Fruit fly (Drosophila melanogaster): ENCODE data around the gene CG12288.

CG12288 gene

dm6 chr2L:16868897-16869324 lies 33.1 kb downstream of the CG12288 start (continued):
- TF ChIP-seq CG10543 (GFP tag; optimal IDR thresholded peaks at IDR 0.05) (peak; percentile 49), crol (GFP tag; IDR thresholded peaks at IDR 0.05) (peak; percentile 72), aop (GFP tag; IDR thresholded peaks at IDR 0.05) (no peak), CG7839 (tag; optimal IDR thresholded peaks at IDR 0.05) (peak; percentile 76), CG9437 (GFP tag; optimal IDR thresholded peaks at IDR 0.05) (peak; percentile 44), CG9215 (GFP tag; IDR thresholded peaks at IDR 0.05) (no peak), CG13296 (GFP tag; optimal IDR thresholded peaks at IDR 0.05) (peak; percentile 44), PHDP (tag; optimal IDR thresholded peaks at IDR 0.05) (peak; percentile 60), wdn (GFP tag; IDR thresholded peaks at IDR 0.05) (no peak), sob (GFP tag; IDR thresholded peaks at IDR 0.05) (no peak), sug (tag; optimal IDR thresholded peaks at IDR 0.05) (no peak), wek (GFP tag; optimal IDR thresholded peaks at IDR 0.05) (no peak), CG15269 (tag; optimal IDR thresholded peaks at IDR 0.05) (peak; percentile 66), CG1603 (tag; optimal IDR thresholded peaks at IDR 0.05) (no peak), tio (GFP tag; optimal IDR thresholded peaks at IDR 0.05) (no peak), hb (GFP tag; IDR thresholded peaks at IDR 0.05; ENCODE audit: partially characterized antibody) (no peak), Meics (GFP tag; optimal IDR thresholded peaks at IDR 0.05) (peak; percentile 40), CG12942 (GFP tag; optimal IDR thresholded peaks at IDR 0.05) (no peak), YL-1 (GFP tag; optimal IDR thresholded peaks at IDR 0.05) (no peak), trem (tag; optimal IDR thresholded peaks at IDR 0.05) (no peak), Six4 (GFP tag; optimal IDR thresholded peaks at IDR 0.05) (no peak), Mes4 (GFP tag; optimal IDR thresholded peaks at IDR 0.05) (no peak), hkb (optimal IDR thresholded peaks at IDR 0.05) (no peak), hkb (GFP tag; IDR thresholded peaks at IDR 0.05) (peak; percentile 53; the same call in 1 of the 2 replicates), CG10654 (GFP tag; optimal IDR thresholded peaks at IDR 0.05) (no peak), CG1647 (GFP tag; optimal IDR thresholded peaks at IDR 0.05) (no peak), dmrt99B (tag; optimal IDR thresholded peaks at IDR 0.05) (peak; percentile 75), Antp (GFP tag; optimal IDR thresholded peaks at IDR 0.05) (no peak), CG3995 (GFP tag; optimal IDR thresholded peaks at IDR 0.05) (no peak), nau (GFP tag; optimal IDR thresholded peaks at IDR 0.05) (no peak), CG13123 (GFP tag; optimal IDR thresholded peaks at IDR 0.05) (no peak), jing (GFP tag; optimal IDR thresholded peaks at IDR 0.05) (no peak), disco-r (GFP tag; optimal IDR thresholded peaks at IDR 0.05) (no peak), grn (GFP tag; optimal IDR thresholded peaks at IDR 0.05) (no peak), gt (GFP tag; IDR thresholded peaks at IDR 0.05) (no peak), danr (GFP tag; IDR thresholded peaks at IDR 0.05) (no peak), pan (optimal IDR thresholded peaks at IDR 0.05) (no peak), pan (GFP tag; optimal IDR thresholded peaks at IDR 0.05 in 1 of 2, IDR thresholded peaks at IDR 0.05 in 1 of 2) (no peak), HmgD (GFP tag; optimal IDR thresholded peaks at IDR 0.05) (no peak), CG18764 (GFP tag; optimal IDR thresholded peaks at IDR 0.05) (no peak), CG6272 (GFP tag; IDR thresholded peaks at IDR 0.05) (no peak), tll (GFP tag; optimal IDR thresholded peaks at IDR 0.05) (no peak), kni (GFP tag; optimal IDR thresholded peaks at IDR 0.05) (no peak), CG13424 (tag; optimal IDR thresholded peaks at IDR 0.05) (peak; percentile 74), CG4282 (GFP tag; optimal IDR thresholded peaks at IDR 0.05) (no peak), fd96Cb (tag; optimal IDR thresholded peaks at IDR 0.05) (peak; percentile 44), pzg (GFP tag; optimal IDR thresholded peaks at IDR 0.05) (no peak), Nf-YB (GFP tag; optimal IDR thresholded peaks at IDR 0.05) (peak; percentile 34), HLH3B (GFP tag; IDR thresholded peaks at IDR 0.05) (no peak), gce (GFP tag; IDR thresholded peaks at IDR 0.05) (no peak), Oli (tag; optimal IDR thresholded peaks at IDR 0.05) (peak; percentile 61), ash1 (GFP tag; optimal IDR thresholded peaks at IDR 0.05) (no peak)

Measured in whole organism, embryonic.